Fruit fly (Drosophila melanogaster): Measurements from ENCODE around the gene yata.

Gene yata

DNA sequence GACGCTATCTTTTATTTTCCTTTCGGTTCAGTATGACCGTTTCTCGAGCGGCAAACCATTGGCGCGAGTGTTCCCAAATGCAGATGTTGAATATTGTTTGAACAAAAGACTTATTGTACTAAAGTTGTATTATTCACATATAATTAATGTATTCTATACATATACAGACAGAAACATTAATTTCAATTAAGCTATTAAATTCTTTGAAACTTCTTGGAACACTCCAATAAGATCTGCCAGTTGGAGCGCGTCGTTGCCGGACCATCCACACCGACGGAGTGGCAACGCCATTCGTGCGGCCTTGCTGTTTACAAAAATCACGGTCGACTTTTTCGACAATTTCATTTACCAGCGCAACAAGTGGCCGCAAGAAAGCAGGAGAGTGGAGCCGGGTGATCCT is 4.0 kb upstream of the yata start, which contains the start of the genes Wdr24 and IntS11 (continued):
- peak; percentile 30; the same call in 1 of the 2 replicates for TF ChIP-seq unc-4 (GFP tag; IDR thresholded peaks at IDR 0.05; ENCODE audit: partially characterized antibody)
- peak; percentile 85 for TF ChIP-seq phol (tag; optimal IDR thresholded peaks at IDR 0.05)
- peak; percentile 93 for TF ChIP-seq CG7372 (GFP tag; IDR thresholded peaks at IDR 0.05)
- peak; percentile 86 for TF ChIP-seq ase (GFP tag; IDR thresholded peaks at IDR 0.05)
- no peak for TF ChIP-seq bigmax (GFP tag; optimal IDR thresholded peaks at IDR 0.05)
- TF ChIP-seq so (GFP tag; IDR thresholded peaks at IDR 0.05), result 0 out of 3 replicates have a peak, but pooled peaks have one; percentile 62
- peak; percentile 80 for TF ChIP-seq CG10209 (GFP tag; optimal IDR thresholded peaks at IDR 0.05)
- peak; percentile 51 for TF ChIP-seq Scr (GFP tag; IDR thresholded peaks at IDR 0.05; ENCODE audit: partially characterized antibody)
- no peak for TF ChIP-seq ac (GFP tag; optimal IDR thresholded peaks at IDR 0.05)
- peak; percentile 66 to 88 for TF ChIP-seq Pdp1 (GFP tag; optimal IDR thresholded peaks at IDR 0.05)
- TF ChIP-seq CG8281 (tag; optimal IDR thresholded peaks at IDR 0.05), result no peak
- TF ChIP-seq salm (tag; optimal IDR thresholded peaks at IDR 0.05), result peak; percentile 28
- peak; percentile 28 to 71 for TF ChIP-seq chif (GFP tag; optimal IDR thresholded peaks at IDR 0.05)
- peak; percentile 84 for TF ChIP-seq CG18599 (GFP tag; optimal IDR thresholded peaks at IDR 0.05)
- TF ChIP-seq Med (GFP tag), result peak; percentile 96
- peak; percentile 47 for TF ChIP-seq maf-S (GFP tag; optimal IDR thresholded peaks at IDR 0.05)
- peak; percentile 18; the same call in 1 of the 2 replicates for TF ChIP-seq ro (GFP tag; IDR thresholded peaks at IDR 0.05)
- no peak for TF ChIP-seq ATbp (GFP tag; optimal IDR thresholded peaks at IDR 0.05)
- peak; percentile 91 for TF ChIP-seq CG12659 (GFP tag; optimal IDR thresholded peaks at IDR 0.05)
- TF ChIP-seq CG12071 (GFP tag; optimal IDR thresholded peaks at IDR 0.05), result peak; percentile 27
- TF ChIP-seq TFAM (GFP tag; optimal IDR thresholded peaks at IDR 0.05), result no peak
- peak; percentile 87 for TF ChIP-seq Poxn (GFP tag; IDR thresholded peaks at IDR 0.05)
- TF ChIP-seq CG17802 (tag; optimal IDR thresholded peaks at IDR 0.05), result peak; percentile 10
- no peak for TF ChIP-seq odd (GFP tag; optimal IDR thresholded peaks at IDR 0.05)
- TF ChIP-seq CG4424 (GFP tag; optimal IDR thresholded peaks at IDR 0.05), result peak; percentile 42
- no peak for TF ChIP-seq her (GFP tag; optimal IDR thresholded peaks at IDR 0.05)
- peak; percentile 98 for TF ChIP-seq Ets65A (GFP tag)
- TF ChIP-seq gcm (GFP tag; optimal IDR thresholded peaks at IDR 0.05), result no peak
- no peak; the same call in 2 of the 3 replicates for TF ChIP-seq knrl (GFP tag; IDR thresholded peaks at IDR 0.05; ENCODE audit: partially characterized antibody)
- no peak for TF ChIP-seq CG2129 (GFP tag; IDR thresholded peaks at IDR 0.05; ENCODE audit: partially characterized antibody)
- peak; percentile 96 for TF ChIP-seq vvl (GFP tag; IDR thresholded peaks at IDR 0.05)
- peak; percentile 70 for TF ChIP-seq CG15601 (tag; optimal IDR thresholded peaks at IDR 0.05)
- peak; percentile 79 for TF ChIP-seq dimm (GFP tag; IDR thresholded peaks at IDR 0.05)
- TF ChIP-seq CG10321 (GFP tag; IDR thresholded peaks at IDR 0.05), result no peak
- TF ChIP-seq CG32532 (GFP tag; IDR thresholded peaks at IDR 0.05), result peak; percentile 96
- peak; percentile 91 for TF ChIP-seq esg (GFP tag; conservative IDR thresholded peaks at IDR 0.05)
- TF ChIP-seq unpg (GFP tag; optimal IDR thresholded peaks at IDR 0.05), result peak; percentile 84
- TF ChIP-seq CG12219 (GFP tag; optimal IDR thresholded peaks at IDR 0.05), result no peak
- TF ChIP-seq tgo (GFP tag; IDR thresholded peaks at IDR 0.05), result peak; percentile 91
- TF ChIP-seq sima (GFP tag; optimal IDR thresholded peaks at IDR 0.05), result no peak
- no peak for TF ChIP-seq CG42726 (GFP tag; IDR thresholded peaks at IDR 0.05; ENCODE audit: partially characterized antibody)
- peak; percentile 77 for TF ChIP-seq scrt (GFP tag; optimal IDR thresholded peaks at IDR 0.05)
- TF ChIP-seq CG13624 (GFP tag; optimal IDR thresholded peaks at IDR 0.05), result peak; percentile 86
- peak; percentile 91 for TF ChIP-seq CG7839 (tag; optimal IDR thresholded peaks at IDR 0.05)
- TF ChIP-seq CG18476 (GFP tag; optimal IDR thresholded peaks at IDR 0.05), result peak; percentile 82
- peak; percentile 7 for TF ChIP-seq disco-r (GFP tag; optimal IDR thresholded peaks at IDR 0.05)
- TF ChIP-seq CG34376 (GFP tag; optimal IDR thresholded peaks at IDR 0.05), result peak; percentile 60
- TF ChIP-seq slbo (GFP tag; IDR thresholded peaks at IDR 0.05), result peak; percentile 98
- TF ChIP-seq bcd (GFP tag; optimal IDR thresholded peaks at IDR 0.05), result peak; percentile 87
- TF ChIP-seq rib (GFP tag; IDR thresholded peaks at IDR 0.05), result peak; percentile 91

Data from whole organism, embryonic.